Worm (Caenorhabditis elegans): ENCODE data around the gene F48E8.2.

DNA sequence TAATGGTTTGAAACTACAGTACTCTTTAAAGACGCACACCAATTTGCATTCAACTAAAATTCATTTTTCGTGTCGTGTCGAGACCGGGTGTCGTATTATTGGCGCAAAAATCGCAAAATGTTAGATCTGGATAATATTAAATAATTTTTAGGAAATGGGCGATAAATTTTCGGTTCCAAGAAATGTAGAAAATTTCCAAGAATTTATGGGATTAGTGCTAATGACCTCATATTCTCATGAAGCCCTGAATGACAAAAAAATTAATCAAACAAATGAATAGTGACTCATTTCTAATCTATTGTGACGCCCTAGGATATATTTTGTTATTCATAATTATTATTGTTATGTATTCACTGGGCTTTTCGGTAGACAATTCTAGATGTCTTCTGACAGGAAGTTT lies 36.6 kb downstream of the F48E8.2 start:
- TF ChIP-seq dao-5 (tag; optimal IDR thresholded peaks at IDR 0.05) (no peak), him-1 (tag; optimal IDR thresholded peaks at IDR 0.05) (no peak), W03F9.2 (tag; optimal IDR thresholded peaks at IDR 0.05) (no peak)
